Fruit fly (Drosophila melanogaster) whole organism, embryonic: ENCODE data around the gene CG32267.

Source experiments
- Atf3 ChIP-seq: fragments of 200-800 bp; sonication (Bioruptor generic); optimal IDR thresholded peaks from 3 replicates; lab custom pipeline; 2016; ENCODE audit warnings: missing biosample characterization, missing genetic modification characterization
- Bgb ChIP-seq: fragments of 200-800 bp; sonication (Bioruptor generic); IDR thresholded peaks from 2 replicates; pipeline ENCODE4 v1.3.6; 2022; ENCODE audit warnings: missing biosample characterization, missing genetic modification characterization; ENCODE audit not compliant: partially characterized antibody
- CG1024 ChIP-seq: fragments of 200-800 bp; sonication (Bioruptor generic); IDR thresholded peaks from 2 replicates; pipeline ENCODE4 v1.3.6; 2022; ENCODE audit warnings: missing biosample characterization, missing genetic modification characterization
- CG12391 ChIP-seq: fragments of 200-800 bp; sonication (Bioruptor generic); optimal IDR thresholded peaks from 3 replicates; lab custom pipeline; 2018; ENCODE audit warnings: missing biosample characterization, mild to moderate bottlenecking, missing genetic modification characterization, moderate library complexity
- CG16813 ChIP-seq: fragments of 200-800 bp; sonication (Bioruptor generic); IDR thresholded peaks from 3 replicates; pipeline ENCODE4 v1.3.6; 2022; ENCODE audit warnings: missing biosample characterization, missing genetic modification characterization; ENCODE audit not compliant: partially characterized antibody
- CG18619 ChIP-seq: fragments of 200-800 bp; sonication (Bioruptor generic); optimal IDR thresholded peaks from 3 replicates; lab custom pipeline; 2017; ENCODE audit warnings: missing biosample characterization, mild to moderate bottlenecking, missing genetic modification characterization
- CG32532 ChIP-seq: fragments of 200-800 bp; sonication (Bioruptor generic); IDR thresholded peaks from 2 replicates; pipeline ENCODE4 v1.3.6; 2022; ENCODE audit warnings: missing biosample characterization, missing genetic modification characterization
- CG34422 ChIP-seq: fragments of 200-800 bp; sonication (Bioruptor generic); IDR thresholded peaks from 3 replicates; pipeline ENCODE4 v1.3.6; 2022; ENCODE audit warnings: missing biosample characterization, missing genetic modification characterization
- CG42726 ChIP-seq: fragments of 200-800 bp; sonication (Bioruptor generic); IDR thresholded peaks from 2 replicates; pipeline ENCODE4 v1.3.6; 2022; ENCODE audit warnings: missing biosample characterization, missing genetic modification characterization; ENCODE audit not compliant: partially characterized antibody
- CG6813 ChIP-seq: fragments of 200-800 bp; sonication (Bioruptor generic); optimal IDR thresholded peaks from 2 replicates; lab custom pipeline; 2017; ENCODE audit warnings: missing biosample characterization, missing genetic modification characterization, mild to moderate bottlenecking, moderate library complexity, missing genetic modification reagents
- CG7745 ChIP-seq: fragments of 200-800 bp; sonication (Bioruptor generic); optimal IDR thresholded peaks from 2 replicates; lab custom pipeline; 2018; ENCODE audit warnings: missing biosample characterization, mild to moderate bottlenecking, missing genetic modification characterization, moderate library complexity
- CG8290 ChIP-seq, 3 experiments: fragments of 200-800 bp; sonication (Bioruptor generic); optimal IDR thresholded peaks; 2 replicates each; lab custom pipeline; 2016 to 2019; ENCODE audit warnings: missing biosample characterization in 3 of 3, missing genetic modification characterization in 3 of 3, mild to moderate bottlenecking in 2 of 3, moderate library complexity in 1 of 3
- CG9215 ChIP-seq: fragments of 200-800 bp; sonication (Bioruptor generic); IDR thresholded peaks from 2 replicates; pipeline ENCODE4 v1.3.6; 2022; ENCODE audit warnings: missing biosample characterization, missing genetic modification characterization
- CTCF ChIP-seq: fragments of 200-800 bp; sonication (Bioruptor generic); optimal IDR thresholded peaks from 2 replicates; lab custom pipeline; 2017; ENCODE audit warnings: missing biosample characterization, mild to moderate bottlenecking, missing genetic modification characterization, moderate library complexity
- Dref ChIP-seq: fragments of 200-800 bp; sonication (Bioruptor generic); IDR thresholded peaks from 2 replicates; pipeline ENCODE4 v1.3.6; 2022; ENCODE audit warnings: missing biosample characterization, missing genetic modification characterization
- Elba2 ChIP-seq: fragments of 200-800 bp; sonication (Bioruptor generic); optimal IDR thresholded peaks from 3 replicates; lab custom pipeline; 2016; ENCODE audit warnings: missing biosample characterization, missing genetic modification characterization
- Fer3 ChIP-seq: fragments of 200-800 bp; sonication (Bioruptor generic); optimal IDR thresholded peaks from 2 replicates; lab custom pipeline; 2018; ENCODE audit warnings: missing biosample characterization, mild to moderate bottlenecking, missing genetic modification characterization, moderate library complexity
- Hand ChIP-seq: fragments of 200-800 bp; sonication (Bioruptor generic); optimal IDR thresholded peaks from 2 replicates; lab custom pipeline; 2017; ENCODE audit warnings: mild to moderate bottlenecking, missing biosample characterization, missing genetic modification reagents, missing genetic modification characterization
- Hmr ChIP-seq: fragments of 200-800 bp; sonication (Bioruptor generic); optimal IDR thresholded peaks from 3 replicates; lab custom pipeline; 2017; ENCODE audit warnings: mild to moderate bottlenecking, missing biosample characterization, missing genetic modification reagents, missing genetic modification characterization
- Hmx ChIP-seq: fragments of 200-800 bp; sonication (Bioruptor generic); optimal IDR thresholded peaks from 2 replicates; lab custom pipeline; 2016; ENCODE audit warnings: missing biosample characterization, missing genetic modification characterization
- Hr3 ChIP-seq: fragments of 200-800 bp; sonication (Bioruptor generic); optimal IDR thresholded peaks from 3 replicates; lab custom pipeline; 2016; ENCODE audit warnings: missing biosample characterization, missing genetic modification characterization
- PHDP ChIP-seq: fragments of 200-800 bp; sonication (Bioruptor generic); optimal IDR thresholded peaks from 3 replicates; lab custom pipeline; 2018; ENCODE audit warnings: missing biosample characterization, mild to moderate bottlenecking, missing genetic modification characterization, moderate library complexity
- Pdp1 ChIP-seq, 2 experiments: fragments of 200-800 bp; sonication (Bioruptor generic); optimal IDR thresholded peaks; 3 replicates each; lab custom pipeline; 2016; ENCODE audit warnings: missing biosample characterization in 2 of 2, missing genetic modification characterization in 2 of 2, mild to moderate bottlenecking in 1 of 2, moderate library complexity in 1 of 2
- Rfx ChIP-seq: fragments of 200-800 bp; sonication (Bioruptor generic); IDR thresholded peaks from 2 replicates; pipeline ENCODE4 v1.3.6; 2022; ENCODE audit warnings: missing biosample characterization, missing genetic modification characterization
- YL-1 ChIP-seq: fragments of 200-800 bp; sonication (Bioruptor generic); optimal IDR thresholded peaks from 3 replicates; lab custom pipeline; 2017; ENCODE audit warnings: missing biosample characterization, mild to moderate bottlenecking, missing genetic modification characterization
- bab2 ChIP-seq: fragments of 200-800 bp; sonication (Bioruptor generic); optimal IDR thresholded peaks from 2 replicates; lab custom pipeline; 2016; ENCODE audit warnings: missing biosample characterization, missing genetic modification characterization
- cas ChIP-seq: fragments of 200-800 bp; sonication (Bioruptor generic); IDR thresholded peaks from 2 replicates; pipeline ENCODE4 v1.3.6; 2022; ENCODE audit warnings: missing biosample characterization, missing genetic modification characterization
- croc ChIP-seq: fragments of 200-800 bp; sonication (Bioruptor generic); conservative IDR thresholded peaks from 3 replicates; pipeline ENCODE4 v1.3.6; 2022; ENCODE audit warnings: missing biosample characterization, missing genetic modification characterization
- dmrt11E ChIP-seq: fragments of 200-800 bp; sonication (Bioruptor generic); optimal IDR thresholded peaks from 3 replicates; lab custom pipeline; 2018; ENCODE audit warnings: missing biosample characterization, mild to moderate bottlenecking, missing genetic modification characterization, moderate library complexity
- esg ChIP-seq: fragments of 200-800 bp; sonication (Bioruptor generic); conservative IDR thresholded peaks from 2 replicates; pipeline ENCODE4 v1.3.6; 2022; ENCODE audit warnings: missing biosample characterization, missing genetic modification characterization
- eyg ChIP-seq: fragments of 200-800 bp; sonication (Bioruptor generic); optimal IDR thresholded peaks from 3 replicates; lab custom pipeline; 2016; ENCODE audit warnings: missing biosample characterization, missing genetic modification characterization
- gfzf ChIP-seq: fragments of 200-800 bp; sonication (Bioruptor generic); optimal IDR thresholded peaks from 2 replicates; lab custom pipeline; 2016; ENCODE audit warnings: missing biosample characterization, mild to moderate bottlenecking, missing genetic modification characterization, moderate library complexity
- klu ChIP-seq: fragments of 200-800 bp; sonication (Bioruptor generic); IDR thresholded peaks from 2 replicates; pipeline ENCODE4 v1.3.6; 2022; ENCODE audit warnings: missing biosample characterization, missing genetic modification characterization
- lab ChIP-seq: fragments of 200-800 bp; sonication (Bioruptor generic); optimal IDR thresholded peaks from 3 replicates; lab custom pipeline; 2017; ENCODE audit warnings: missing biosample characterization, missing genetic modification characterization, mild to moderate bottlenecking, moderate library complexity, missing genetic modification reagents
- lbe ChIP-seq: fragments of 200-800 bp; sonication (Bioruptor generic); optimal IDR thresholded peaks from 2 replicates; lab custom pipeline; 2016; ENCODE audit warnings: missing biosample characterization, mild to moderate bottlenecking, missing genetic modification characterization
- luna ChIP-seq: fragments of 200-800 bp; sonication (Bioruptor generic); optimal IDR thresholded peaks from 2 replicates; lab custom pipeline; 2016; ENCODE audit warnings: missing biosample characterization, missing genetic modification characterization
- maf-S ChIP-seq: fragments of 200-800 bp; sonication (Bioruptor generic); optimal IDR thresholded peaks from 2 replicates; lab custom pipeline; 2016; ENCODE audit warnings: missing biosample characterization, missing genetic modification characterization
- mld ChIP-seq: fragments of 200-800 bp; sonication (Bioruptor generic); IDR thresholded peaks from 3 replicates; pipeline ENCODE4 v1.3.6; 2022; ENCODE audit warnings: missing biosample characterization, missing genetic modification characterization; ENCODE audit not compliant: partially characterized antibody
- nmo ChIP-seq: fragments of 200-800 bp; sonication (Bioruptor generic); optimal IDR thresholded peaks from 2 replicates; lab custom pipeline; 2018; ENCODE audit warnings: missing biosample characterization, mild to moderate bottlenecking, missing genetic modification characterization, moderate library complexity
- peb ChIP-seq: fragments of 200-800 bp; sonication (Bioruptor generic); IDR thresholded peaks from 2 replicates; pipeline ENCODE4 v1.3.6; 2022; ENCODE audit warnings: missing biosample characterization, missing genetic modification characterization
- pros ChIP-seq: fragments of 200-800 bp; sonication (Bioruptor generic); optimal IDR thresholded peaks from 3 replicates; lab custom pipeline; 2019; ENCODE audit warnings: missing biosample characterization, mild to moderate bottlenecking, missing genetic modification characterization, moderate library complexity
- pzg ChIP-seq: fragments of 200-800 bp; sonication (Bioruptor generic); optimal IDR thresholded peaks from 3 replicates; lab custom pipeline; 2018; ENCODE audit warnings: missing biosample characterization, mild to moderate bottlenecking, missing genetic modification characterization, moderate library complexity
- ranshi ChIP-seq: fragments of 200-800 bp; sonication (Bioruptor generic); IDR thresholded peaks from 2 replicates; pipeline ENCODE4 v1.3.6; 2022; ENCODE audit warnings: missing biosample characterization, missing genetic modification characterization
- repo ChIP-seq: fragments of 200-800 bp; sonication (Bioruptor generic); optimal IDR thresholded peaks from 2 replicates; lab custom pipeline; 2016; ENCODE audit warnings: missing biosample characterization, missing genetic modification characterization
- run ChIP-seq: fragments of 200-800 bp; sonication (Bioruptor generic); optimal IDR thresholded peaks from 3 replicates; lab custom pipeline; 2018; ENCODE audit warnings: missing biosample characterization, mild to moderate bottlenecking, missing genetic modification characterization
- sc ChIP-seq, 3 experiments: fragments of >200 bp in 2 of 3; fragments of 200-800 bp in 1 of 3; sonication (Bioruptor generic) in 1 of 3; optimal IDR thresholded peaks; 2 replicates in 2 of 3; 3 replicates in 1 of 3; lab custom pipeline; 2017; ENCODE audit warnings: mild to moderate bottlenecking in 1 of 3, missing biosample characterization in 1 of 3, missing genetic modification characterization in 1 of 3, missing genetic modification reagents in 1 of 3
- sima ChIP-seq: fragments of 200-800 bp; sonication (Bioruptor generic); optimal IDR thresholded peaks from 2 replicates; lab custom pipeline; 2016; ENCODE audit warnings: missing biosample characterization, missing genetic modification characterization
- usp ChIP-seq: fragments of >200 bp; optimal IDR thresholded peaks from 2 replicates; lab custom pipeline; 2017; ENCODE audit warnings: missing biosample characterization, missing genetic modification characterization
- z ChIP-seq: fragments of 200-800 bp; sonication (Bioruptor generic); IDR thresholded peaks from 3 replicates; pipeline ENCODE4 v1.3.6; 2022; ENCODE audit warnings: missing biosample characterization, missing genetic modification characterization

Gene CG32267

DNA sequence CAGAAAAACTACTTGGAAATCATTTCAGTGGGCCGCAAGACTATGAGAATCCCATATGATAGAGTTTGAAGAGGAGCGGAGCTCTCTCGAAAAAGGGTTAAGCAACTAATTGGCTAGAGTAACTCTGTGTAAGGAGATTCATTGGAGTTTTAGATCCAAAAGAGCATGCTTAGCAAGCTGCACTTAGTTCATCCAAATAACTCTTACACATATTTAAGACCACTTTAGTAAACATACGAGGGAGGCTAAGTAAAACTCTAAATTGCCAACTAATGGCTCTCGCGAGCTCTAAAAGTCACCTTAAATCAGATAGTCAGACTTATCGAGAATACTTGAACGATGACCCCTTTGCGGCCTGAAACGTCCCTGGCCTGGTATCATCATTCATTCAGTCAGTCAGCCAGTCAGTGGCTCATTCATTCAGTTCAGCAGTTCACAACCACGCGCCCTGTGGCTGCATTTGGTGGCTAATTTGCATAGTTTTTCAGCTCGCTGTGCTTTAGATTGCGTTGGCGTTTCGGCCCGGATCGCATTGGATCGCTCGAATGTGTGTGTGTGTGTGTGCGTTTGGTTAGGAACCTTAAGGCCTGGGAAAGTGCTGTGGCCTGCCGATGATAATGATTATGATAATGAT lies 16.9 kb downstream of the CG32267 start (continued):
- TF ChIP-seq mld (GFP tag; lab: Robert Waterston, UW) = no peak
- TF ChIP-seq cas (GFP tag; lab: Robert Waterston, UW) = no peak
- TF ChIP-seq dmrt11E = no peak
- TF ChIP-seq klu (GFP tag; lab: Robert Waterston, UW) = peak; percentile 37; the same call in 1 of the 2 replicates
- 0 out of 2 replicates have a peak, but pooled peaks have one; percentile 17 for TF ChIP-seq ranshi (GFP tag; lab: Robert Waterston, UW)
- peak; percentile 26; the same call in 1 of the 2 replicates for TF ChIP-seq Rfx (GFP tag; lab: Robert Waterston, UW)
- no peak for TF ChIP-seq usp (GFP tag; lab: Kevin White, UChicago)
- TF ChIP-seq pros (GFP tag; lab: Kevin White, UChicago) = no peak
- no peak for TF ChIP-seq bab2 (GFP tag; lab: Kevin White, UChicago)
- no peak for TF ChIP-seq eyg
- no peak for TF ChIP-seq run (tag; lab: Kevin White, UChicago)
- peak; percentile 56 for TF ChIP-seq CG9215 (GFP tag; lab: Robert Waterston, UW)
- TF ChIP-seq CG12391 = no peak
- no peak for TF ChIP-seq CG42726
- TF ChIP-seq lab (GFP tag; lab: Kevin White, UChicago) = no peak
- TF ChIP-seq sima (GFP tag; lab: Kevin White, UChicago) = no peak
- TF ChIP-seq CG18619 (GFP tag; lab: Kevin White, UChicago) = no peak
- TF ChIP-seq peb = peak; percentile 27; the same call in 1 of the 2 replicates
- no peak for TF ChIP-seq CG1024
- no peak for TF ChIP-seq Elba2
- no peak for TF ChIP-seq z (GFP tag; lab: Robert Waterston, UW)
- no peak for TF ChIP-seq CG6813
- no peak for TF ChIP-seq CTCF (GFP tag; lab: Kevin White, UChicago)
- no peak for TF ChIP-seq repo (GFP tag; lab: Kevin White, UChicago)
- TF ChIP-seq Fer3 (tag; lab: Kevin White, UChicago) = no peak
- TF ChIP-seq Hmx (GFP tag; lab: Kevin White, UChicago) = no peak
- TF ChIP-seq PHDP (tag; lab: Kevin White, UChicago) = no peak
- no peak for TF ChIP-seq luna (GFP tag; lab: Kevin White, UChicago)
- peak in 1 of 2 experiments; percentile 23 for TF ChIP-seq Pdp1 (GFP tag; optimal IDR thresholded peaks at IDR 0.05; lab: Kevin White, UChicago)
- no peak for TF ChIP-seq CG8290 (GFP tag; optimal IDR thresholded peaks at IDR 0.05; lab: Kevin White, UChicago)
- TF ChIP-seq CG8290 (tag; optimal IDR thresholded peaks at IDR 0.05; lab: Kevin White, UChicago) = no peak
- TF ChIP-seq lbe (GFP tag; lab: Kevin White, UChicago) = no peak
- TF ChIP-seq Dref (GFP tag; lab: Robert Waterston, UW) = no peak
- TF ChIP-seq gfzf (GFP tag; lab: Kevin White, UChicago) = no peak
- TF ChIP-seq maf-S (GFP tag; lab: Kevin White, UChicago) = no peak
- peak; percentile 31; the same call in 1 of the 2 replicates for TF ChIP-seq CG32532 (GFP tag; lab: Robert Waterston, UW)
- no peak; the same call in 1 of the 2 replicates for TF ChIP-seq esg (GFP tag; lab: Robert Waterston, UW)
- TF ChIP-seq Bgb (GFP tag; lab: Robert Waterston, UW) = no peak
- no peak for TF ChIP-seq Hmr
- TF ChIP-seq Atf3 (GFP tag; lab: Kevin White, UChicago) = no peak
- no peak for TF ChIP-seq sc (optimal IDR thresholded peaks at IDR 0.05; lab: Kevin White, UChicago)
- no peak for TF ChIP-seq sc (GFP tag; optimal IDR thresholded peaks at IDR 0.05; lab: Kevin White, UChicago)
- no peak for TF ChIP-seq Hand (GFP tag; lab: Kevin White, UChicago)
- no peak for TF ChIP-seq CG34422 (GFP tag; lab: Robert Waterston, UW)
- TF ChIP-seq YL-1 (GFP tag; lab: Kevin White, UChicago) = no peak
- peak; percentile 38; the same call in 1 of the 3 replicates for TF ChIP-seq croc (GFP tag; lab: Robert Waterston, UW)
- no peak for TF ChIP-seq pzg
- TF ChIP-seq Hr3 (GFP tag; lab: Kevin White, UChicago) = no peak
- TF ChIP-seq nmo (GFP tag; lab: Kevin White, UChicago) = peak; percentile 45
- no peak for TF ChIP-seq CG16813 (GFP tag; lab: Robert Waterston, UW)
- TF ChIP-seq CG7745 (tag; lab: Kevin White, UChicago) = no peak
